Fruit fly (Drosophila melanogaster): ENCODE data around the gene spen.
A peak's percentile ranks its signal among the peaks of the same experiment; 100 is the strongest.

dm6 chr2L:166115-167069 lies 7.6 kb downstream of the spen start:
- TF ChIP-seq CG7045 (GFP tag; optimal IDR thresholded peaks at IDR 0.05): peak; percentile 99
- peak; percentile 98 for TF ChIP-seq CG33017 (tag; optimal IDR thresholded peaks at IDR 0.05)
- peak; percentile 97 for TF ChIP-seq toe (GFP tag; optimal IDR thresholded peaks at IDR 0.05)
- TF ChIP-seq Crg-1 (GFP tag; optimal IDR thresholded peaks at IDR 0.05): peak; percentile 95
- TF ChIP-seq Mnt (GFP tag; optimal IDR thresholded peaks at IDR 0.05): peak; percentile 98
- peak; percentile 99 for TF ChIP-seq tj (GFP tag; optimal IDR thresholded peaks at IDR 0.05)
- TF ChIP-seq CG5204 (GFP tag; optimal IDR thresholded peaks at IDR 0.05): peak; percentile 95
- TF ChIP-seq kay (GFP tag; ENCODE audit: borderline replicate concordance): peak; percentile 100
- TF ChIP-seq CG12768 (GFP tag; optimal IDR thresholded peaks at IDR 0.05): peak; percentile 100
- TF ChIP-seq Clk (GFP tag; optimal IDR thresholded peaks at IDR 0.05): peak; percentile 100
- peak; percentile 83 for TF ChIP-seq CG1620 (GFP tag; optimal IDR thresholded peaks at IDR 0.05)
- TF ChIP-seq pad (GFP tag; optimal IDR thresholded peaks at IDR 0.05): peak; percentile 91
